Fruit fly (Drosophila melanogaster) whole organism, wandering third instar larva: ENCODE data around the gene Rad17.

ENCODE experiments used
- CG9705 ChIP-seq: fragments of 200-800 bp; sonication (Bioruptor generic); optimal IDR thresholded peaks from 2 replicates; lab custom pipeline; 2018; ENCODE audit warnings: missing biosample characterization, mild to moderate bottlenecking, missing genetic modification characterization
- Hr78 ChIP-seq: fragments of >200 bp; optimal IDR thresholded peaks from 2 replicates; lab custom pipeline; 2017; ENCODE audit warnings: missing biosample characterization, missing genetic modification characterization
- Jra ChIP-seq: sonication (Bioruptor generic); optimal IDR thresholded peaks from 2 replicates; lab custom pipeline; 2016; ENCODE audit warnings: missing biosample characterization, missing genetic modification characterization
- OdsH ChIP-seq: fragments of 200-800 bp; sonication (Bioruptor generic); optimal IDR thresholded peaks from 2 replicates; lab custom pipeline; 2016; ENCODE audit warnings: missing biosample characterization, mild to moderate bottlenecking, missing genetic modification characterization
- br ChIP-seq: fragments of 200-800 bp; sonication (Bioruptor generic); optimal IDR thresholded peaks from 2 replicates; lab custom pipeline; 2016; ENCODE audit warnings: missing biosample characterization, missing genetic modification characterization
- dl ChIP-seq, 2 experiments: fragments of 175-275, 200-275 bp in 1 of 2; fragments of 200-275 bp in 1 of 2; sonication (Bioruptor generic); optimal IDR thresholded peaks; lab custom pipeline; 2018; ENCODE audit warnings: mild to moderate bottlenecking in 2 of 2, missing biosample characterization in 2 of 2, missing genetic modification characterization in 2 of 2, moderate library complexity in 2 of 2; ENCODE audit not compliant: partially characterized antibody in 2 of 2, insufficient read depth in 1 of 2
- dmrt93B ChIP-seq: fragments of 200-800 bp; sonication (Bioruptor generic); optimal IDR thresholded peaks from 2 replicates; lab custom pipeline; 2018; ENCODE audit warnings: missing biosample characterization, mild to moderate bottlenecking, missing genetic modification characterization
- h ChIP-seq: fragments of 200-800 bp; sonication (Bioruptor generic); optimal IDR thresholded peaks from 3 replicates; lab custom pipeline; 2016; ENCODE audit warnings: missing biosample characterization, mild to moderate bottlenecking, missing genetic modification characterization
- psq ChIP-seq: fragments of 200-800 bp; sonication (Bioruptor generic); optimal IDR thresholded peaks from 3 replicates; lab custom pipeline; 2017; ENCODE audit warnings: missing biosample characterization, mild to moderate bottlenecking, missing genetic modification characterization, moderate library complexity

- no peak for TF ChIP-seq psq (GFP tag; lab: Kevin White, UChicago)
- no peak for TF ChIP-seq Hr78
- no peak for TF ChIP-seq CG9705
- TF ChIP-seq OdsH (GFP tag; lab: Kevin White, UChicago) = no peak
- TF ChIP-seq dmrt93B (GFP tag; lab: Kevin White, UChicago) = no peak
- TF ChIP-seq dl (GFP tag; optimal IDR thresholded peaks at IDR 0.05; lab: Kevin White, UChicago; ENCODE audit: insufficient read depth in 1 of 2, partially characterized antibody in 2 of 2) = no peak
- no peak for TF ChIP-seq h
- TF ChIP-seq br (GFP tag; lab: Kevin White, UChicago) = no peak
- TF ChIP-seq Jra (GFP tag; lab: Kevin White, UChicago) = no peak
Measured at dm6 chr3R:14650367-14650766, 12.6 kb downstream of the Rad17 start.
